Worm (Caenorhabditis elegans) whole organism, L1 larva: ENCODE data around the gene R04E5.9.

ENCODE experiments used
- C16A3.4 ChIP-seq: fragments of 150-350 bp; optimal IDR thresholded peaks from 2 replicates; lab custom pipeline; 2014; ENCODE audit warnings: missing biosample characterization, missing genetic modification characterization
- C34B4.2 ChIP-seq: sonication (generic microtip); optimal IDR thresholded peaks from 2 replicates; lab custom pipeline; 2017; ENCODE audit warnings: mild to moderate bottlenecking, missing genetic modification characterization, missing compliant biosample characterization
- F16B12.6 ChIP-seq: fragments of 150-350 bp; optimal IDR thresholded peaks from 2 replicates; lab custom pipeline; 2014; ENCODE audit warnings: missing biosample characterization, missing genetic modification characterization
- Y116A8C.19 ChIP-seq: sonication (generic microtip); optimal IDR thresholded peaks from 2 replicates; lab custom pipeline; 2016; ENCODE audit warnings: missing compliant biosample characterization, missing genetic modification characterization, borderline replicate concordance
- alr-1 ChIP-seq: fragments of 200-800 bp; sonication (Bioruptor generic); optimal IDR thresholded peaks from 2 replicates; lab custom pipeline; 2018; ENCODE audit warnings: borderline replicate concordance, mild to moderate bottlenecking, missing genetic modification characterization, missing compliant biosample characterization
- aly-2 ChIP-seq: fragments of 150-350 bp; optimal IDR thresholded peaks from 2 replicates; lab custom pipeline; 2014; ENCODE audit warnings: missing biosample characterization, missing genetic modification characterization
- blmp-1 ChIP-seq: fragments of 150-350 bp; optimal IDR thresholded peaks from 2 replicates; lab custom pipeline; 2014; ENCODE audit warnings: missing biosample characterization, missing genetic modification characterization
- ceh-63 ChIP-seq: fragments of 200-800 bp; sonication (Bioruptor generic); optimal IDR thresholded peaks from 2 replicates; lab custom pipeline; 2018; ENCODE audit warnings: mild to moderate bottlenecking, missing genetic modification characterization, missing compliant biosample characterization
- ceh-82 ChIP-seq, 3 experiments: fragments of 150-350 bp in 1 of 3; sonication (generic microtip) in 2 of 3; optimal IDR thresholded peaks; 2 replicates each; lab custom pipeline; 2014 to 2017; ENCODE audit warnings: missing biosample characterization in 3 of 3, missing genetic modification characterization in 3 of 3
- ceh-88 ChIP-seq: fragments of 200-800 bp; sonication (Bioruptor generic); IDR thresholded peaks from 2 replicates; pipeline ENCODE4 v1.3.6; 2022; ENCODE audit warnings: missing genetic modification characterization, missing compliant biosample characterization
- dpl-1 ChIP-seq, 3 experiments: fragments of 150-350 bp in 2 of 3; sonication (generic microtip) in 1 of 3; optimal IDR thresholded peaks; 2 replicates each; lab custom pipeline; 2014 to 2017; ENCODE audit warnings: missing biosample characterization in 3 of 3, missing genetic modification characterization in 3 of 3, missing genetic modification reagents in 3 of 3
- dsc-1 ChIP-seq: sonication (generic microtip); optimal IDR thresholded peaks from 2 replicates; lab custom pipeline; 2016; ENCODE audit warnings: mild to moderate bottlenecking, missing genetic modification characterization, missing compliant biosample characterization
- efl-1 ChIP-seq, 4 experiments: fragments of 150-350 bp; optimal IDR thresholded peaks in 3 of 4; peaks in 1 of 4; 1 replicate in 1 of 4; 2 replicates in 3 of 4; lab custom pipeline; 2014; ENCODE audit warnings: missing biosample characterization in 2 of 4, missing genetic modification characterization in 2 of 4, missing genetic modification reagents in 2 of 4
- efl-3 ChIP-seq: fragments of 200-800 bp; sonication (Bioruptor generic); optimal IDR thresholded peaks from 2 replicates; lab custom pipeline; 2018; ENCODE audit warnings: mild to moderate bottlenecking, missing genetic modification characterization, missing compliant biosample characterization
- egl-13 ChIP-seq: sonication (generic microtip); optimal IDR thresholded peaks from 2 replicates; lab custom pipeline; 2016; ENCODE audit warnings: missing genotype, missing genetic modification reagents, missing genetic modification characterization, missing compliant biosample characterization
- elt-2 ChIP-seq: sonication (generic microtip); optimal IDR thresholded peaks from 2 replicates; lab custom pipeline; 2016; ENCODE audit warnings: missing genetic modification characterization, mild to moderate bottlenecking, inconsistent platforms, missing compliant biosample characterization, missing genetic modification reagents
- elt-3 ChIP-seq, 6 experiments: fragments of 150-350 bp in 1 of 6; sonication (generic microtip); optimal IDR thresholded peaks; 2 replicates each; lab custom pipeline; 2017 to 2018; ENCODE audit warnings: missing biosample characterization in 6 of 6, missing genetic modification characterization in 6 of 6, inconsistent platforms in 1 of 6
- ets-5 ChIP-seq: fragments of 200-800 bp; sonication (Bioruptor generic); IDR thresholded peaks from 2 replicates; pipeline ENCODE4 v1.3.6; 2022; ENCODE audit warnings: missing genetic modification characterization, missing compliant biosample characterization
- fos-1 ChIP-seq: fragments of 150-350 bp; optimal IDR thresholded peaks from 2 replicates; lab custom pipeline; 2014; ENCODE audit warnings: missing biosample characterization, missing genetic modification characterization
- hlh-17 ChIP-seq: fragments of 200-800 bp; sonication (Bioruptor generic); optimal IDR thresholded peaks from 2 replicates; lab custom pipeline; 2018; ENCODE audit warnings: missing genetic modification characterization, mild to moderate bottlenecking, missing compliant biosample characterization, moderate library complexity, borderline replicate concordance
- hlh-4 ChIP-seq: sonication (generic microtip); optimal IDR thresholded peaks from 2 replicates; lab custom pipeline; 2016; ENCODE audit warnings: mild to moderate bottlenecking, missing genetic modification characterization, missing compliant biosample characterization
- irx-1 ChIP-seq: sonication (generic microtip); optimal IDR thresholded peaks from 2 replicates; lab custom pipeline; 2016; ENCODE audit warnings: missing genetic modification characterization, missing compliant biosample characterization
- isw-1 ChIP-seq: fragments of 200-800 bp; sonication (Bioruptor generic); IDR thresholded peaks from 2 replicates; pipeline ENCODE4 v1.3.6; 2022; ENCODE audit warnings: missing genetic modification characterization, missing compliant biosample characterization
- jun-1 ChIP-seq: fragments of 150-350 bp; optimal IDR thresholded peaks from 2 replicates; lab custom pipeline; 2014; ENCODE audit warnings: missing biosample characterization, missing genetic modification reagents, missing genetic modification characterization
- lin-14 ChIP-seq: fragments of 200-800 bp; sonication (Bioruptor generic); optimal IDR thresholded peaks from 2 replicates; lab custom pipeline; 2018; ENCODE audit warnings: mild to moderate bottlenecking, missing genetic modification characterization, moderate library complexity, missing compliant biosample characterization
- lin-15B ChIP-seq: fragments of 150-350 bp; sonication (generic microtip); optimal IDR thresholded peaks from 3 replicates; lab custom pipeline; 2014; ENCODE audit warnings: missing biosample characterization, missing genetic modification characterization
- mab-9 ChIP-seq: fragments of 200-800 bp; sonication (Bioruptor generic); IDR thresholded peaks from 2 replicates; pipeline ENCODE4 v1.3.6; 2022; ENCODE audit warnings: missing genetic modification reagents, missing genetic modification characterization, missing compliant biosample characterization
- mep-1 ChIP-seq: fragments of 150-350 bp; optimal IDR thresholded peaks from 2 replicates; lab custom pipeline; 2014; ENCODE audit warnings: missing biosample characterization, missing genetic modification characterization
- nhr-11 ChIP-seq: fragments of 150-350 bp; optimal IDR thresholded peaks from 2 replicates; lab custom pipeline; 2014; ENCODE audit warnings: missing biosample characterization, missing genetic modification characterization
- nhr-12 ChIP-seq: sonication (generic microtip); optimal IDR thresholded peaks from 2 replicates; lab custom pipeline; 2017; ENCODE audit warnings: missing biosample characterization, missing genetic modification characterization
- nhr-19 ChIP-seq: fragments of 200-800 bp; sonication (Bioruptor generic); conservative IDR thresholded peaks from 2 replicates; pipeline ENCODE4 v1.3.6; 2022; ENCODE audit warnings: missing genetic modification characterization, missing compliant biosample characterization
- nhr-20 ChIP-seq: sonication (generic microtip); optimal IDR thresholded peaks from 2 replicates; lab custom pipeline; 2016; ENCODE audit warnings: mild to moderate bottlenecking, missing genetic modification characterization, missing compliant biosample characterization
- nhr-28 ChIP-seq: fragments of 150-350 bp; optimal IDR thresholded peaks from 2 replicates; lab custom pipeline; 2014; ENCODE audit warnings: missing biosample characterization, missing genetic modification characterization
- nhr-47 ChIP-seq: sonication (generic microtip); optimal IDR thresholded peaks from 2 replicates; lab custom pipeline; 2016; ENCODE audit warnings: mild to moderate bottlenecking, missing genetic modification characterization, moderate library complexity, missing compliant biosample characterization
- nhr-76 ChIP-seq: sonication (generic microtip); optimal IDR thresholded peaks from 2 replicates; lab custom pipeline; 2017; ENCODE audit warnings: missing biosample characterization, missing genetic modification characterization
- nhr-77 ChIP-seq: fragments of 150-350 bp; optimal IDR thresholded peaks from 2 replicates; lab custom pipeline; 2014; ENCODE audit warnings: missing biosample characterization, missing genetic modification characterization
- nhr-90 ChIP-seq: sonication (generic microtip); optimal IDR thresholded peaks from 2 replicates; lab custom pipeline; 2016; ENCODE audit warnings: mild to moderate bottlenecking, missing genetic modification characterization, missing compliant biosample characterization; ENCODE audit not compliant: poor library complexity
- pqm-1 ChIP-seq: sonication (generic microtip); optimal IDR thresholded peaks from 3 replicates; lab custom pipeline; 2017; ENCODE audit warnings: missing biosample characterization, missing genetic modification characterization
- rnt-1 ChIP-seq: sonication (generic microtip); optimal IDR thresholded peaks from 2 replicates; lab custom pipeline; 2016; ENCODE audit warnings: mild to moderate bottlenecking, missing genetic modification characterization, moderate library complexity, missing compliant biosample characterization
- snu-23 ChIP-seq: sonication (generic microtip); optimal IDR thresholded peaks from 2 replicates; lab custom pipeline; 2016; ENCODE audit warnings: missing genetic modification characterization, missing compliant biosample characterization
- sox-4 ChIP-seq: sonication (generic microtip); optimal IDR thresholded peaks from 2 replicates; lab custom pipeline; 2016; ENCODE audit warnings: missing genetic modification characterization, missing compliant biosample characterization
- sptf-1 ChIP-seq: fragments of 150-350 bp; optimal IDR thresholded peaks from 2 replicates; lab custom pipeline; 2014; ENCODE audit warnings: missing biosample characterization, missing genetic modification characterization
- swsn-7 ChIP-seq: sonication (generic microtip); optimal IDR thresholded peaks from 2 replicates; lab custom pipeline; 2016; ENCODE audit warnings: missing genetic modification characterization, missing compliant biosample characterization
- tlp-1 ChIP-seq: fragments of 150-350 bp; optimal IDR thresholded peaks from 2 replicates; lab custom pipeline; 2014; ENCODE audit warnings: missing biosample characterization, missing genetic modification characterization
- unc-130 ChIP-seq: fragments of 150-350 bp; optimal IDR thresholded peaks from 2 replicates; lab custom pipeline; 2017; ENCODE audit warnings: missing biosample characterization, missing genetic modification characterization, inconsistent platforms
- unc-62 ChIP-seq: fragments of 150-350 bp; optimal IDR thresholded peaks from 2 replicates; lab custom pipeline; 2014; ENCODE audit warnings: missing biosample characterization, missing genetic modification reagents, missing genetic modification characterization
- xbp-1 ChIP-seq: sonication (generic microtip); optimal IDR thresholded peaks from 2 replicates; lab custom pipeline; 2016; ENCODE audit warnings: missing genetic modification characterization, missing compliant biosample characterization
- zip-4 ChIP-seq: fragments of 200-800 bp; sonication (Bioruptor generic); optimal IDR thresholded peaks from 2 replicates; lab custom pipeline; 2018; ENCODE audit warnings: mild to moderate bottlenecking, missing genetic modification characterization, moderate library complexity, missing compliant biosample characterization
- ztf-4 ChIP-seq: fragments of 150-350 bp; optimal IDR thresholded peaks from 2 replicates; lab custom pipeline; 2014; ENCODE audit warnings: missing biosample characterization, missing genetic modification characterization

The R04E5.9 gene

ce11 chrX:8831162-8831561 lies 20.2 kb upstream of the R04E5.9 start, which contains the start of gene C28G1.6:
Gene C28G1.6, minus strand, starts transcription at chrX:8831262.
- TF ChIP-seq elt-2 (tag; lab: Kevin White, UChicago), result peak; percentile 14
- TF ChIP-seq ets-5, result no peak

- TF ChIP-seq nhr-77 (tag; lab: Kevin White, UChicago) (no peak), nhr-20 (no peak), dpl-1 (GFP tag; optimal IDR thresholded peaks at IDR 0.05; lab: Kevin White, UChicago) (no peak), ztf-4 (tag; lab: Kevin White, UChicago) (no peak), nhr-76 (tag; lab: Kevin White, UChicago) (no peak), zip-4 (GFP tag; lab: Kevin White, UChicago) (no peak), irx-1 (tag; lab: Kevin White, UChicago) (no peak), hlh-17 (no peak), lin-15B (no peak), F16B12.6 (tag; lab: Kevin White, UChicago) (no peak), isw-1 (GFP tag; lab: Robert Waterston, UW) (no peak), Y116A8C.19 (tag; lab: Kevin White, UChicago) (no peak), elt-2 (tag; lab: Kevin White, UChicago) (no peak), snu-23 (GFP tag; lab: Kevin White, UChicago) (no peak), C34B4.2 (tag; lab: Kevin White, UChicago) (no peak), unc-130 (tag; lab: Kevin White, UChicago) (no peak), C16A3.4 (tag; lab: Kevin White, UChicago) (no peak), aly-2 (tag; lab: Kevin White, UChicago) (no peak)
These were observed 17.4 kb upstream of the R04E5.9 start, which contains the start of gene rcs-1 for ce11 chrX:8828365-8828764. Gene rcs-1, minus strand, starts transcription at chrX:8828540.

- TF ChIP-seq elt-3 (tag; optimal IDR thresholded peaks at IDR 0.05; lab: Kevin White, UChicago) (no peak), nhr-90 (tag; lab: Kevin White, UChicago) (peak; percentile 21), nhr-19 (GFP tag; lab: Robert Waterston, UW) (no peak), pqm-1 (tag; lab: Kevin White, UChicago) (peak; percentile 15), mep-1 (tag; lab: Kevin White, UChicago) (no peak), ceh-88 (GFP tag; lab: Robert Waterston, UW) (no peak), ceh-63 (GFP tag; lab: Kevin White, UChicago) (no peak), Y116A8C.19 (tag; lab: Kevin White, UChicago) (no peak), nhr-47 (tag; lab: Kevin White, UChicago) (no peak), lin-14 (GFP tag; lab: Kevin White, UChicago) (no peak), tlp-1 (tag; lab: Kevin White, UChicago) (no peak), mab-9 (GFP tag; lab: Robert Waterston, UW) (no peak), nhr-12 (tag; lab: Kevin White, UChicago) (no peak), unc-62 (no peak), xbp-1 (tag; lab: Kevin White, UChicago) (no peak), nhr-11 (tag; lab: Kevin White, UChicago) (no peak), hlh-4 (tag; lab: Kevin White, UChicago) (no peak), swsn-7 (no peak), egl-13 (tag; lab: Kevin White, UChicago) (no peak), rnt-1 (tag; lab: Kevin White, UChicago) (no peak), efl-3 (GFP tag; lab: Kevin White, UChicago) (no peak), efl-1 (optimal IDR thresholded peaks at IDR 0.05; lab: Kevin White, UChicago) (no peak), efl-1 (GFP tag; optimal IDR thresholded peaks at IDR 0.05 in 1 of 2; lab: Kevin White, UChicago) (peak in 1 of 2 experiments; percentile 47), nhr-28 (no peak), sox-4 (no peak), nhr-76 (tag; lab: Kevin White, UChicago) (no peak), hlh-17 (no peak), jun-1 (tag; lab: Kevin White, UChicago) (peak; percentile 23), ets-5 (no peak), nhr-20 (no peak), ceh-82 (tag; optimal IDR thresholded peaks at IDR 0.05; lab: Kevin White, UChicago) (no peak), sptf-1 (tag; lab: Kevin White, UChicago) (no peak), fos-1 (tag; lab: Kevin White, UChicago) (no peak), C34B4.2 (tag; lab: Kevin White, UChicago) (no peak), blmp-1 (tag; lab: Kevin White, UChicago) (no peak), dsc-1 (no peak), alr-1 (tag; lab: Kevin White, UChicago) (no peak)
These were observed 13.5 kb upstream of the R04E5.9 start, which contains the start of gene ifd-1 for ce11 chrX:8824437-8824836. Gene ifd-1, minus strand, starts transcription at chrX:8824448.
